Worm (Caenorhabditis elegans) whole organism, early embryonic: ENCODE measurements around the gene Y38H6C.16.
"Not testable (repeated sequence)": the region's sequence is repeated elsewhere in the genome, so short reads cannot be mapped to it uniquely, and the experiment has no call there.

Source experiments
- B0310.2 ChIP-seq: sonication (generic microtip); optimal IDR thresholded peaks from 2 replicates; lab custom pipeline; 2016; ENCODE audit warnings: mild to moderate bottlenecking, missing genetic modification characterization, missing compliant biosample characterization
- ceh-36 ChIP-seq: sonication (generic microtip); optimal IDR thresholded peaks from 2 replicates; lab custom pipeline; 2016; ENCODE audit warnings: missing genetic modification characterization, inconsistent platforms, missing compliant biosample characterization
- ets-7 ChIP-seq: sonication (generic microtip); optimal IDR thresholded peaks from 2 replicates; lab custom pipeline; 2016; ENCODE audit warnings: missing genotype, missing genetic modification characterization, missing compliant biosample characterization
- flt-1 ChIP-seq: fragments of 200-800 bp; sonication (Bioruptor generic); IDR thresholded peaks from 2 replicates; pipeline ENCODE4 v1.3.6; 2022; ENCODE audit warnings: missing genetic modification characterization, missing compliant biosample characterization
- tra-4 ChIP-seq: sonication (generic microtip); optimal IDR thresholded peaks from 2 replicates; lab custom pipeline; 2017; ENCODE audit warnings: missing genetic modification characterization, missing compliant biosample characterization

- TF ChIP-seq flt-1 (GFP tag; lab: Robert Waterston, UW); tra-4; ets-7 (tag; lab: Kevin White, UChicago); ceh-36 (tag; lab: Kevin White, UChicago); B0310.2 (tag; lab: Kevin White, UChicago): not testable (repeated sequence)
Observed at ce11 chrV:20568995-20569394, 29.8 kb upstream of the Y38H6C.16 start, which contains the start of gene F26F2.4.
